Worm (Caenorhabditis elegans) whole organism, late embryonic: ENCODE results near the gene pnk-4.

ENCODE experiments used
- C08G9.2 ChIP-seq: sonication (generic microtip); optimal IDR thresholded peaks from 2 replicates; lab custom pipeline; 2016; ENCODE audit warnings: mild to moderate bottlenecking, missing genetic modification characterization, moderate library complexity, missing compliant biosample characterization
- C38D4.7 ChIP-seq: fragments of 200-800 bp; sonication (Bioruptor generic); optimal IDR thresholded peaks from 2 replicates; lab custom pipeline; 2018; ENCODE audit warnings: mild to moderate bottlenecking, missing genetic modification characterization, moderate library complexity, missing compliant biosample characterization
- K02D7.2 ChIP-seq: sonication (generic microtip); optimal IDR thresholded peaks from 2 replicates; lab custom pipeline; 2017; ENCODE audit warnings: mild to moderate bottlenecking, missing genetic modification characterization, missing compliant biosample characterization
- K09A11.1 ChIP-seq: sonication (generic microtip); optimal IDR thresholded peaks from 2 replicates; lab custom pipeline; 2017; ENCODE audit warnings: antibody characterized with exemption, mild to moderate bottlenecking, missing genetic modification characterization, missing compliant biosample characterization; ENCODE audit not compliant: insufficient read depth
- T23F11.4 ChIP-seq: fragments of 200-800 bp; sonication (Bioruptor generic); optimal IDR thresholded peaks from 2 replicates; lab custom pipeline; 2018; ENCODE audit warnings: mild to moderate bottlenecking, missing genetic modification characterization, missing compliant biosample characterization
- Y22D7AL.16 ChIP-seq: sonication (generic microtip); optimal IDR thresholded peaks from 2 replicates; lab custom pipeline; 2016; ENCODE audit warnings: missing genetic modification characterization, missing compliant biosample characterization
- ahr-1 ChIP-seq: sonication (generic microtip); optimal IDR thresholded peaks from 2 replicates; lab custom pipeline; 2016; ENCODE audit warnings: missing genetic modification characterization, missing compliant biosample characterization
- ceh-2 ChIP-seq: sonication (generic microtip); optimal IDR thresholded peaks from 2 replicates; lab custom pipeline; 2016; ENCODE audit warnings: missing genotype, missing genetic modification characterization, missing compliant biosample characterization
- ceh-31 ChIP-seq: sonication (generic microtip); optimal IDR thresholded peaks from 2 replicates; lab custom pipeline; 2016; ENCODE audit warnings: missing genetic modification characterization, missing compliant biosample characterization
- ceh-45 ChIP-seq: fragments of 200-800 bp; sonication (Bioruptor generic); IDR thresholded peaks from 2 replicates; pipeline ENCODE4 v1.3.6; 2022; ENCODE audit warnings: missing genetic modification reagents, missing genetic modification characterization, missing compliant biosample characterization
- ceh-48 ChIP-seq: sonication (generic microtip); optimal IDR thresholded peaks from 2 replicates; lab custom pipeline; 2016; ENCODE audit warnings: missing genetic modification characterization, inconsistent platforms, missing compliant biosample characterization
- che-1 ChIP-seq: sonication (generic microtip); optimal IDR thresholded peaks from 2 replicates; lab custom pipeline; 2016; ENCODE audit warnings: mild to moderate bottlenecking, missing genetic modification characterization, missing compliant biosample characterization
- dmd-4 ChIP-seq: sonication (generic microtip); optimal IDR thresholded peaks from 2 replicates; lab custom pipeline; 2016; ENCODE audit warnings: borderline replicate concordance, missing genetic modification characterization, missing compliant biosample characterization
- dve-1 ChIP-seq: sonication (generic microtip); optimal IDR thresholded peaks from 2 replicates; lab custom pipeline; 2017; ENCODE audit warnings: antibody characterized with exemption, mild to moderate bottlenecking, missing genetic modification characterization, missing compliant biosample characterization
- elt-2 ChIP-seq: sonication (generic microtip); optimal IDR thresholded peaks from 2 replicates; lab custom pipeline; 2016; ENCODE audit warnings: missing genetic modification reagents, missing genetic modification characterization, missing compliant biosample characterization
- ets-4 ChIP-seq: sonication (generic microtip); optimal IDR thresholded peaks from 2 replicates; lab custom pipeline; 2016; ENCODE audit warnings: missing genetic modification characterization, missing compliant biosample characterization
- eyg-1 ChIP-seq: sonication (generic microtip); optimal IDR thresholded peaks from 2 replicates; lab custom pipeline; 2016; ENCODE audit warnings: missing genotype, missing genetic modification characterization, missing compliant biosample characterization
- fax-1 ChIP-seq: sonication (generic microtip); optimal IDR thresholded peaks from 2 replicates; lab custom pipeline; 2016; ENCODE audit warnings: missing genotype, missing genetic modification characterization, missing compliant biosample characterization
- fkh-10 ChIP-seq: fragments of 150-350 bp; optimal IDR thresholded peaks from 2 replicates; lab custom pipeline; 2014; ENCODE audit warnings: missing biosample characterization, missing genetic modification reagents, missing genetic modification characterization
- hlh-15 ChIP-seq: sonication (generic microtip); optimal IDR thresholded peaks from 2 replicates; lab custom pipeline; 2016; ENCODE audit warnings: missing genetic modification characterization, missing compliant biosample characterization
- hlh-6 ChIP-seq: sonication (generic microtip); optimal IDR thresholded peaks from 2 replicates; lab custom pipeline; 2016; ENCODE audit warnings: missing genotype, missing genetic modification characterization, missing compliant biosample characterization
- lim-6 ChIP-seq: sonication (generic microtip); optimal IDR thresholded peaks from 2 replicates; lab custom pipeline; 2016; ENCODE audit warnings: missing genetic modification characterization, missing compliant biosample characterization
- nfya-1 ChIP-seq: sonication (generic microtip); optimal IDR thresholded peaks from 2 replicates; lab custom pipeline; 2017; ENCODE audit warnings: missing genetic modification characterization, mild to moderate bottlenecking, missing compliant biosample characterization, antibody characterized with exemption, moderate library complexity
- odd-2 ChIP-seq: sonication (generic microtip); optimal IDR thresholded peaks from 2 replicates; lab custom pipeline; 2017; ENCODE audit warnings: antibody characterized with exemption, mild to moderate bottlenecking, missing genetic modification characterization, missing compliant biosample characterization
- pag-3 ChIP-seq: sonication (generic microtip); optimal IDR thresholded peaks from 2 replicates; lab custom pipeline; 2016; ENCODE audit warnings: missing compliant biosample characterization, missing genetic modification characterization, borderline replicate concordance
- pha-2 ChIP-seq: sonication (generic microtip); optimal IDR thresholded peaks from 2 replicates; lab custom pipeline; 2017; ENCODE audit warnings: mild to moderate bottlenecking, missing genetic modification characterization, missing compliant biosample characterization
- pha-4 ChIP-seq: fragments of 150-350 bp; optimal IDR thresholded peaks from 2 replicates; lab custom pipeline; 2018; ENCODE audit warnings: missing biosample characterization, missing genetic modification reagents, missing genetic modification characterization
- pqm-1 ChIP-seq: sonication (generic microtip); optimal IDR thresholded peaks from 2 replicates; lab custom pipeline; 2016; ENCODE audit warnings: missing genetic modification characterization, missing compliant biosample characterization
- ref-2 ChIP-seq: sonication (generic microtip); optimal IDR thresholded peaks from 2 replicates; lab custom pipeline; 2016; ENCODE audit warnings: missing genetic modification characterization, missing compliant biosample characterization
- sdc-2 ChIP-seq: sonication (generic microtip); optimal IDR thresholded peaks from 2 replicates; lab custom pipeline; 2016; ENCODE audit warnings: missing genotype, missing genetic modification characterization, missing compliant biosample characterization
- syd-9 ChIP-seq: sonication (generic microtip); optimal IDR thresholded peaks from 2 replicates; lab custom pipeline; 2016; ENCODE audit warnings: mild to moderate bottlenecking, missing genetic modification characterization, moderate library complexity, missing compliant biosample characterization
- tbx-7 ChIP-seq: sonication (generic microtip); optimal IDR thresholded peaks from 2 replicates; lab custom pipeline; 2016; ENCODE audit warnings: missing genotype, missing genetic modification characterization, missing compliant biosample characterization
- unc-3 ChIP-seq, 2 experiments: fragments of 200-800 bp in 1 of 2; sonication (Bioruptor generic) in 1 of 2; sonication (generic microtip) in 1 of 2; conservative IDR thresholded peaks in 1 of 2; optimal IDR thresholded peaks in 1 of 2; 2 replicates each; pipeline versions ENCODE4 v1.3.6 to Lab custom; 2016 to 2022; ENCODE audit warnings: missing compliant biosample characterization in 2 of 2, missing genetic modification characterization in 2 of 2, missing genetic modification reagents in 1 of 2
- unc-42 ChIP-seq: sonication (generic microtip); optimal IDR thresholded peaks from 2 replicates; lab custom pipeline; 2016; ENCODE audit warnings: missing genotype, missing genetic modification characterization, missing compliant biosample characterization
- unc-55 ChIP-seq: sonication (generic microtip); optimal IDR thresholded peaks from 2 replicates; lab custom pipeline; 2017; ENCODE audit warnings: missing biosample characterization, missing genetic modification reagents, missing genetic modification characterization
- unc-86 ChIP-seq: sonication (generic microtip); optimal IDR thresholded peaks from 2 replicates; lab custom pipeline; 2016; ENCODE audit warnings: missing genetic modification characterization, missing compliant biosample characterization

The pnk-4 gene

DNA sequence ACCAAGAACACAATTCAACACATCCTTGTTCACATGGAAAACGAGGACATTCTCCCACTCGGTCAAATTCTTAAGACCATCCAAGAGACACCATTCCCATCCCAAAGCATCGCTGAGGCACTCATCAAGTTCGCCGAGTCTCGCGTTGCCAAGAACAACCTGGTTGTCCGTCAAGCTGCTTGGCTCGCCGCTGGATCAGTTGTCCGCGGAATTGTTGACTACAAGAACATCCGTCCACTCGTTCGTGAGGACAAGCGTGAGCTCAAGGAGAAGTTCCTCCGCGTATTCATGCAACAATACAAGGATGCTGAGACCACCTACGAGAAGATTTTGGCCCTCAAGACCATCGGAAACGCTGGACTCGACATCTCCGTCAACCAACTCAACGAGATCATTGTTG, 14.7 kb downstream of the pnk-4 start:
- no peak for TF ChIP-seq ahr-1 (tag; lab: Kevin White, UChicago)
- TF ChIP-seq pqm-1 (tag; lab: Kevin White, UChicago) = no peak
- no peak for TF ChIP-seq unc-3 (GFP tag; conservative IDR thresholded peaks at IDR 0.05; lab: Robert Waterston, UW)
- no peak for TF ChIP-seq unc-3 (tag; optimal IDR thresholded peaks at IDR 0.05; lab: Kevin White, UChicago)
- TF ChIP-seq, all 69 proteins: peak for 0

DNA sequence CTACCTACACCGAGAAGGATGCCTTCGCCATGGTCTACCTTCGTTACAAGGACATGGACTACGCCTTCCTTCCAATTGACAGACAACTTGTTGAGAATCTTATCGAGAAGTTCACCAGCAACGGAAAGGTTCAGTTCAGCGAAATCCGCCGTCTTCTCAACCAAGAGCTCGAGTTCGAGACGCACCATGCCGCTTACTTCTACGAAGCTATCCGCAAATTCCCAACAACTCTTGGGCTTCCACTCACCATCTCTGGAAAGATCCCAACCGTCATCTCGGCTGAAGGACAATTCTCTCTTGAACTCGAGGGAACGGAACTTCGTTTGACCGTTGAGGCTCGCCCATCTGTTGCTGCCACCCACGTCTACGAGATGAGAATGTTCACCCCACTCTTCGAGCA, 15.8 kb downstream of the pnk-4 start:
- TF ChIP-seq unc-55 (GFP tag; lab: Kevin White, UChicago) (no peak), K09A11.1 (tag; lab: Kevin White, UChicago) (no peak), syd-9 (no peak)

DNA sequence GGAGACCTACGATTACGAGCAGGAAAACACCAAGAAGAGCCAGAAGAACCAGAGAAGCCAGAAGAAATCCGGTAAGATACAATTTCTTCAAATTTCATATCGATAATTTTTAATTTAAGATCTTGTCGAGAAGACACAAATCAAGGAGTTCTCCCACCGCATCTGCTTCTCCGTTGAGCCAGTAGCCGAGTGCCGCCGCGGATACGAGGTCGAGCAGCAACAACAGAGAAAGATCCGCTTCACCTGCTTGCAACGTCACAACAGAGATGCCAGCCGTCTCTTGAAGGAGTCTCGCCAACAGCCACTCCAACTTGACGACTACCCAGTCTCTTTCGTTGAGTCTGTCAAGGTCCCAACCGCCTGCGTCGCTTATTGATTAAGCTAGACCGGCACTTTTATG, 18.1 kb downstream of the pnk-4 start:
- TF ChIP-seq lim-6 (tag; lab: Kevin White, UChicago) = no peak
- no peak for TF ChIP-seq nfya-1 (tag; lab: Kevin White, UChicago)
- no peak for TF ChIP-seq C08G9.2 (tag; lab: Kevin White, UChicago)
- TF ChIP-seq ceh-31 = no peak
- no peak for TF ChIP-seq elt-2 (tag; lab: Kevin White, UChicago)
- TF ChIP-seq fax-1 (tag; lab: Kevin White, UChicago) = no peak
- no peak for TF ChIP-seq Y22D7AL.16 (tag; lab: Kevin White, UChicago)
- TF ChIP-seq dmd-4 (tag; lab: Kevin White, UChicago) = no peak
- no peak for TF ChIP-seq hlh-15 (tag; lab: Kevin White, UChicago)
- no peak for TF ChIP-seq sdc-2 (tag; lab: Kevin White, UChicago)
- no peak for TF ChIP-seq ceh-45 (GFP tag; lab: Robert Waterston, UW)

DNA sequence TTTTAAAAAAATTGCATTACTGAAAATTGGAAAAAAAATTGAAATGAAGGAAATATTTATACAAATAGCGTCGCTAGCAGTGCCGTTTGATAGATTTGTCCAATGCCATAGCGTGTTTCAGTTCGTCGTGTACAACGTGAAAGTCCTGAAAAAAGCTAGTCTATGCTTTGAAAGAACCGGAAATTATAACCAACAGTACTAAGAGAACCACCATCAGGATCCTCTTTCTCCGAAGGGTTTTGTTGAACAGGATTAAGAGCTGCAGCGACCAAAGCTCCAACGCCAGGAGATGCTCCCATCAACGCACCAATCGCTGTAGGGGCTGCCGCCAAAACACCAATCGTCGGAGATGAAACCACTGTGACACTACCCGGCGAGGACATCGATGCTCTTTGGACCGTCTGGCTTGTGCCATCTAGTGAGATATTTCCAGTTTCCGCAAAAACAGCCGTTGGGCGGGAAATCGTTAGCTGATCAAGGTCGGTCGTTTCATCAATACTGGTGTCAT, 18.6 kb downstream of the pnk-4 start:
- TF ChIP-seq ceh-2 (no peak), ahr-1 (tag; lab: Kevin White, UChicago) (no peak), unc-86 (tag; lab: Kevin White, UChicago) (no peak), pha-4 (tag; lab: Kevin White, UChicago) (no peak), T23F11.4 (GFP tag; lab: Kevin White, UChicago) (no peak), tbx-7 (no peak), odd-2 (tag; lab: Kevin White, UChicago) (no peak), ref-2 (tag; lab: Kevin White, UChicago) (no peak), fkh-10 (no peak), C38D4.7 (no peak), unc-42 (tag; lab: Kevin White, UChicago) (no peak)

DNA sequence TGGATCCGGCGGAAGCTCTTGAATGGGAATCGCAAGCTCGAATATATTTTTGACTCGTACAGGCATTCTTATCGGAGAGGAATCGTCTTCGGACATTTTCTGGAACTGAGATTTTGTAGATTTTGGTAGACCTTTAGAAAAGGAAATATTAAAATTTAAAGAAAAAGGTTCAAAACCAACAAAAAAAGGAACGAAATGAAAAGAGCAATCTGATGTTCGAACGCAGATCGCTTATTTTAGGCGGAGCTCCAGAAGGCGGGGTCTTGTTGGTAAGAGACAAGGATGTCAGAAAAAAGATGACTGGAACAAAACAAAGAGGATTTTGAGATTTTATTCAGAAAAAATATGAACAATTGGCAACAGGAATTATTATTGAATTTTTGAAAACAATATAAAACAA, 19.3 kb downstream of the pnk-4 start, which contains the start of gene C42D8.9:
TSS of gene C42D8.9 (minus strand) at position 101 of the 400 bp plus-strand sequence.
- TF ChIP-seq dve-1 = no peak
- no peak for TF ChIP-seq syd-9
- no peak for TF ChIP-seq sdc-2 (tag; lab: Kevin White, UChicago)
- TF ChIP-seq ets-4 (tag; lab: Kevin White, UChicago) = no peak
- TF ChIP-seq pag-3 (tag; lab: Kevin White, UChicago) = no peak
- no peak for TF ChIP-seq K09A11.1 (tag; lab: Kevin White, UChicago)
- no peak for TF ChIP-seq pha-2
- TF ChIP-seq K02D7.2 (tag; lab: Kevin White, UChicago) = no peak
- no peak for TF ChIP-seq hlh-6 (tag; lab: Kevin White, UChicago)
- no peak for TF ChIP-seq C38D4.7
- no peak for TF ChIP-seq eyg-1 (tag; lab: Kevin White, UChicago)
- TF ChIP-seq che-1 (tag; lab: Kevin White, UChicago) = no peak
- no peak for TF ChIP-seq ceh-48 (tag; lab: Kevin White, UChicago)
